Fruit fly (Drosophila melanogaster) whole organism, wandering third instar larva: ENCODE measurements around the gene Tbcd.

Experiments used
- Abd-B ChIP-seq: fragments of >200 bp; optimal IDR thresholded peaks from 2 replicates; lab custom pipeline; 2017; ENCODE audit warnings: missing biosample characterization, missing genetic modification characterization
- CG32264 ChIP-seq: fragments of 200-800 bp; sonication (Bioruptor generic); optimal IDR thresholded peaks from 2 replicates; lab custom pipeline; 2016; ENCODE audit warnings: missing biosample characterization, missing genetic modification characterization
- CG9705 ChIP-seq: fragments of 200-800 bp; sonication (Bioruptor generic); optimal IDR thresholded peaks from 2 replicates; lab custom pipeline; 2018; ENCODE audit warnings: missing biosample characterization, mild to moderate bottlenecking, missing genetic modification characterization
- CrebA ChIP-seq: fragments of 200-800 bp; sonication (Bioruptor generic); optimal IDR thresholded peaks from 2 replicates; lab custom pipeline; 2016; ENCODE audit warnings: missing biosample characterization, mild to moderate bottlenecking, missing genetic modification characterization, borderline replicate concordance
- Dfd ChIP-seq: fragments of >200 bp; optimal IDR thresholded peaks from 2 replicates; lab custom pipeline; 2017; ENCODE audit warnings: missing biosample characterization, missing genetic modification characterization
- Dif ChIP-seq: fragments of 200-275, 200-300 bp; sonication (Bioruptor generic); optimal IDR thresholded peaks from 2 replicates; lab custom pipeline; 2018; ENCODE audit warnings: missing biosample characterization, missing genetic modification characterization; ENCODE audit not compliant: partially characterized antibody
- GATAd ChIP-seq: sonication (Bioruptor generic); optimal IDR thresholded peaks from 2 replicates; lab custom pipeline; 2016; ENCODE audit warnings: missing biosample characterization, missing genetic modification characterization
- HLH106 ChIP-seq: fragments of 200-800 bp; optimal IDR thresholded peaks from 3 replicates; lab custom pipeline; 2019; ENCODE audit warnings: missing biosample characterization, mild to moderate bottlenecking, missing genetic modification characterization, moderate library complexity
- Hnf4 ChIP-seq: fragments of 200-800 bp; sonication (Bioruptor generic); optimal IDR thresholded peaks from 2 replicates; lab custom pipeline; 2016; ENCODE audit warnings: missing biosample characterization, mild to moderate bottlenecking, missing genetic modification characterization
- Hr78 ChIP-seq: fragments of >200 bp; optimal IDR thresholded peaks from 2 replicates; lab custom pipeline; 2017; ENCODE audit warnings: missing biosample characterization, missing genetic modification characterization
- Hr83 ChIP-seq: fragments of 200-300 bp; sonication (Bioruptor generic); optimal IDR thresholded peaks from 2 replicates; lab custom pipeline; 2016; ENCODE audit warnings: missing biosample characterization, mild to moderate bottlenecking, missing genetic modification characterization, moderate library complexity; ENCODE audit not compliant: poor library complexity, severe bottlenecking
- Jra ChIP-seq: sonication (Bioruptor generic); optimal IDR thresholded peaks from 2 replicates; lab custom pipeline; 2016; ENCODE audit warnings: missing biosample characterization, missing genetic modification characterization
- Mio ChIP-seq: sonication (Bioruptor generic); optimal IDR thresholded peaks from 2 replicates; lab custom pipeline; 2016; ENCODE audit warnings: missing biosample characterization, missing genetic modification characterization
- Myc ChIP-seq: fragments of >200 bp; optimal IDR thresholded peaks from 2 replicates; lab custom pipeline; 2017
- N ChIP-seq: fragments of >200 bp; optimal IDR thresholded peaks from 2 replicates; lab custom pipeline; 2018; ENCODE audit warnings: missing biosample characterization, missing external identifiers, missing genetic modification characterization
- OdsH ChIP-seq: fragments of 200-800 bp; sonication (Bioruptor generic); optimal IDR thresholded peaks from 2 replicates; lab custom pipeline; 2016; ENCODE audit warnings: missing biosample characterization, mild to moderate bottlenecking, missing genetic modification characterization
- Rel ChIP-seq, 2 experiments: fragments of 200-800 bp; sonication (Bioruptor generic) in 1 of 2; optimal IDR thresholded peaks; 2 replicates in 1 of 2; 3 replicates in 1 of 2; lab custom pipeline; 2016 to 2019; ENCODE audit warnings: mild to moderate bottlenecking in 2 of 2, missing biosample characterization in 2 of 2, missing genetic modification characterization in 2 of 2, moderate library complexity in 1 of 2
- Sp1 ChIP-seq: fragments of 200-800 bp; sonication (Bioruptor generic); optimal IDR thresholded peaks from 3 replicates; lab custom pipeline; 2019; ENCODE audit warnings: missing biosample characterization, mild to moderate bottlenecking, missing genetic modification characterization, moderate library complexity
- Vsx2 ChIP-seq: fragments of 200-300, 225-300 bp; sonication (Bioruptor generic); optimal IDR thresholded peaks from 2 replicates; lab custom pipeline; 2018; ENCODE audit warnings: missing biosample characterization, missing genetic modification characterization; ENCODE audit not compliant: partially characterized antibody
- br ChIP-seq: fragments of 200-800 bp; sonication (Bioruptor generic); optimal IDR thresholded peaks from 2 replicates; lab custom pipeline; 2016; ENCODE audit warnings: missing biosample characterization, missing genetic modification characterization
- brk ChIP-seq: fragments of 200-800 bp; sonication (Bioruptor generic); optimal IDR thresholded peaks from 2 replicates; lab custom pipeline; 2016; ENCODE audit warnings: missing biosample characterization, mild to moderate bottlenecking, missing genetic modification characterization
- dl ChIP-seq, 2 experiments: fragments of 175-275, 200-275 bp in 1 of 2; fragments of 200-275 bp in 1 of 2; sonication (Bioruptor generic); optimal IDR thresholded peaks; lab custom pipeline; 2018; ENCODE audit warnings: mild to moderate bottlenecking in 2 of 2, missing biosample characterization in 2 of 2, missing genetic modification characterization in 2 of 2, moderate library complexity in 2 of 2; ENCODE audit not compliant: partially characterized antibody in 2 of 2, insufficient read depth in 1 of 2
- dmrt93B ChIP-seq: fragments of 200-800 bp; sonication (Bioruptor generic); optimal IDR thresholded peaks from 2 replicates; lab custom pipeline; 2018; ENCODE audit warnings: missing biosample characterization, mild to moderate bottlenecking, missing genetic modification characterization
- dsf ChIP-seq: sonication (Bioruptor generic); optimal IDR thresholded peaks from 2 replicates; lab custom pipeline; 2016; ENCODE audit warnings: missing biosample characterization, missing genetic modification characterization, borderline replicate concordance
- ey ChIP-seq: fragments of 200-800 bp; sonication (Bioruptor generic); optimal IDR thresholded peaks from 2 replicates; lab custom pipeline; 2016; ENCODE audit warnings: missing biosample characterization, missing genetic modification characterization
- foxo ChIP-seq, 2 experiments: fragments of 200-800 bp; sonication (Bioruptor generic); optimal IDR thresholded peaks; 2 replicates in 1 of 2; 3 replicates in 1 of 2; lab custom pipeline; 2016 to 2017; ENCODE audit warnings: missing biosample characterization in 2 of 2, missing genetic modification characterization in 2 of 2
- fru ChIP-seq: fragments of 200-800 bp; sonication (Bioruptor generic); optimal IDR thresholded peaks from 3 replicates; lab custom pipeline; 2016; ENCODE audit warnings: missing biosample characterization, mild to moderate bottlenecking, missing genetic modification characterization
- h ChIP-seq: fragments of 200-800 bp; sonication (Bioruptor generic); optimal IDR thresholded peaks from 3 replicates; lab custom pipeline; 2016; ENCODE audit warnings: missing biosample characterization, mild to moderate bottlenecking, missing genetic modification characterization
- jim ChIP-seq: fragments of 175-275, 200-325 bp; sonication (Bioruptor generic); optimal IDR thresholded peaks from 2 replicates; lab custom pipeline; 2016; ENCODE audit warnings: missing biosample characterization, mild to moderate bottlenecking, missing genetic modification characterization
- lola ChIP-seq: fragments of >200 bp; optimal IDR thresholded peaks from 2 replicates; lab custom pipeline; 2017; ENCODE audit warnings: missing biosample characterization, missing genetic modification characterization
- pan ChIP-seq: fragments of >200 bp; optimal IDR thresholded peaks from 2 replicates; lab custom pipeline; 2017
- psq ChIP-seq: fragments of 200-800 bp; sonication (Bioruptor generic); optimal IDR thresholded peaks from 3 replicates; lab custom pipeline; 2017; ENCODE audit warnings: missing biosample characterization, mild to moderate bottlenecking, missing genetic modification characterization, moderate library complexity
- rgr ChIP-seq: fragments of 200-800 bp; sonication (Bioruptor generic); optimal IDR thresholded peaks from 3 replicates; lab custom pipeline; 2016; ENCODE audit warnings: missing biosample characterization, mild to moderate bottlenecking, missing genetic modification characterization
- sage ChIP-seq: fragments of 200-800 bp; sonication (Bioruptor generic); optimal IDR thresholded peaks from 2 replicates; lab custom pipeline; 2016; ENCODE audit warnings: missing biosample characterization, mild to moderate bottlenecking, missing genetic modification characterization
- sv ChIP-seq: fragments of 200-800 bp; sonication (Bioruptor generic); optimal IDR thresholded peaks from 3 replicates; lab custom pipeline; 2016; ENCODE audit warnings: missing biosample characterization, missing genetic modification characterization
- tai ChIP-seq: sonication (Bioruptor generic); optimal IDR thresholded peaks from 2 replicates; lab custom pipeline; 2016; ENCODE audit warnings: missing biosample characterization, missing genetic modification characterization
- usp ChIP-seq: fragments of >200 bp; optimal IDR thresholded peaks from 2 replicates; lab custom pipeline; 2017; ENCODE audit warnings: missing biosample characterization, missing genetic modification characterization
- woc ChIP-seq: sonication (Bioruptor generic); optimal IDR thresholded peaks from 2 replicates; lab custom pipeline; 2016; ENCODE audit warnings: missing biosample characterization, mild to moderate bottlenecking, missing genetic modification characterization

Tbcd gene

DNA sequence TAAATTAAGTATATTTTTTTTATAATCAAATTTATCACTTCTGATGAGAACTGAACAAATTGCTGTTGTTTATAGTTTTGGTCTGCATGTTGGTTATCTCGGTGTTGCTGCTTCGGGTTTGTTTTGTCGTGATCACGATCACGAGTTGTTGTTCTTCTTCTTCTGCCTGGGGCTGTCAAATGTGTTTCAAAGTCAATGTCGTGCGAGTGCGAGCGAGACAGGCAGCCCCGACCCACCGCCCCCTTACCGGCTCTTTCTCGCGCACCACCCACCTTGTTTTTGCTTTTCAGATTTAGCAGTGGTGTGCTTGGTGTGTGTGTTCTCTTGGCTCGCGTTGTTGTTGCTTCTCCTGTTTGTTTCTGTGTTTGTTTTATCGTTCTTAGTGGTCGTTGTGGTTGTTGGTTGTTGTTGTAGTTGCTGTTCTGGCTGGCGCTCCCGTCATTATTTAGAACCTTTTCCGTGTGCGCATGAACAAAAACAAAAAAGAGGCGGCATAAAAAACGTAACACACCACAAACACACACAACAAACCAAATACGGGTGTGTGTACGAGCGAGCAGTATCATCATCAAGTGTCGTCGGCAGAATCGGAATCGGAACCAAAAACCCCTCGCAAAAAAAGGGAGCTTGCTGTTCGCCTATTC lies 50.3 kb downstream of the Tbcd start, which contains the start of gene COX7AL2:
Gene COX7AL2, minus strand, starts transcription at position 438 of the 644 bp plus-strand sequence.
- TF ChIP-seq psq (GFP tag; lab: Kevin White, UChicago): peak; percentile 63
- no peak for TF ChIP-seq Jra (GFP tag; lab: Kevin White, UChicago)
- no peak for TF ChIP-seq h (GFP tag; lab: Kevin White, UChicago)
- peak; percentile 44 for TF ChIP-seq OdsH (GFP tag; lab: Kevin White, UChicago)
- peak in 1 of 2 experiments; percentile 46 for TF ChIP-seq foxo (GFP tag; optimal IDR thresholded peaks at IDR 0.05; lab: Kevin White, UChicago)
- TF ChIP-seq HLH106: peak; percentile 7
- no peak for TF ChIP-seq sv (GFP tag; lab: Kevin White, UChicago)
- no peak for TF ChIP-seq Dfd (GFP tag; lab: Kevin White, UChicago)
- TF ChIP-seq woc: no peak
- TF ChIP-seq brk: no peak
- no peak for TF ChIP-seq Rel (GFP tag; optimal IDR thresholded peaks at IDR 0.05; lab: Kevin White, UChicago)
- peak; percentile 65 for TF ChIP-seq Rel (tag; optimal IDR thresholded peaks at IDR 0.05; lab: Kevin White, UChicago)
- no peak for TF ChIP-seq Abd-B (GFP tag; lab: Kevin White, UChicago)
- TF ChIP-seq pan (lab: Kevin White, UChicago): no peak
- TF ChIP-seq CrebA (GFP tag; lab: Kevin White, UChicago): no peak
- peak; percentile 52 for TF ChIP-seq rgr (GFP tag; lab: Kevin White, UChicago)
- TF ChIP-seq CG32264 (GFP tag; lab: Kevin White, UChicago): no peak
- no peak for TF ChIP-seq br (GFP tag; lab: Kevin White, UChicago)
- TF ChIP-seq Myc (lab: Kevin White, UChicago): no peak
- no peak for TF ChIP-seq usp (GFP tag; lab: Kevin White, UChicago)
- no peak for TF ChIP-seq Hr78 (GFP tag; lab: Kevin White, UChicago)
- TF ChIP-seq lola (GFP tag; lab: Kevin White, UChicago): no peak
- TF ChIP-seq Hr83 (GFP tag; lab: Kevin White, UChicago): peak; percentile 49
- TF ChIP-seq N (GFP tag; lab: Kevin White, UChicago): no peak
- no peak for TF ChIP-seq GATAd (GFP tag; lab: Kevin White, UChicago)
- TF ChIP-seq fru: no peak
- peak; percentile 8 for TF ChIP-seq dmrt93B
- peak in 1 of 2 experiments; percentile 49 for TF ChIP-seq dl (GFP tag; optimal IDR thresholded peaks at IDR 0.05; lab: Kevin White, UChicago; ENCODE audit: insufficient read depth in 1 of 2, partially characterized antibody in 2 of 2)
- TF ChIP-seq Sp1: peak; percentile 5
- TF ChIP-seq Hnf4: no peak
- no peak for TF ChIP-seq dsf (GFP tag; lab: Kevin White, UChicago)
- no peak for TF ChIP-seq jim (GFP tag; lab: Kevin White, UChicago)
- no peak for TF ChIP-seq ey (GFP tag; lab: Kevin White, UChicago)
- TF ChIP-seq tai (GFP tag; lab: Kevin White, UChicago): no peak
- no peak for TF ChIP-seq Mio (GFP tag; lab: Kevin White, UChicago)
- TF ChIP-seq Vsx2 (GFP tag; lab: Kevin White, UChicago): no peak
- no peak for TF ChIP-seq Dif
- TF ChIP-seq sage (GFP tag; lab: Kevin White, UChicago): no peak
- no peak for TF ChIP-seq CG9705 (GFP tag; lab: Kevin White, UChicago)

DNA sequence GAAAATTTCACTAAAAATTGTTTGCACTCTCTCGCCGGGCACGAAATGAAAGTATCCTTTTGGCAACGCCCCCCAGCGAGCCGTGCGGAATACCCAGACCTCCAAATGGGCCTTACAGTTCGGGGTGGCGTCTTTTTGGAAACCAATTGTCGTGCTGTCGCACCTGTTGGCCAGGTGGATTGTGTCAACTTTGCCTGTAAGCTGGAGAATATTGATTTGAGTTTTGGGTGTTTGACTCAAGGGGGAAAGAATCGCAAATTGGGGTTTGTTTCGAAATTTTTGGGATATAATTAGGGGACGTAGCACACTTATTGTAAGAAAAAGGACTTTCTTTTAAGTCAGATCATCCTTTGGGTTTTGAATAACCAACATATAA lies 50.8 kb downstream of the Tbcd start:
- TF ChIP-seq dl (GFP tag; optimal IDR thresholded peaks at IDR 0.05; lab: Kevin White, UChicago; ENCODE audit: insufficient read depth in 1 of 2, partially characterized antibody in 2 of 2) (peak in 1 of 2 experiments; percentile 23), Dif (peak; percentile 27), tai (GFP tag; lab: Kevin White, UChicago) (no peak)
